Worm (Caenorhabditis elegans): Measurements from ENCODE around the gene K05F1.8.

DNA sequence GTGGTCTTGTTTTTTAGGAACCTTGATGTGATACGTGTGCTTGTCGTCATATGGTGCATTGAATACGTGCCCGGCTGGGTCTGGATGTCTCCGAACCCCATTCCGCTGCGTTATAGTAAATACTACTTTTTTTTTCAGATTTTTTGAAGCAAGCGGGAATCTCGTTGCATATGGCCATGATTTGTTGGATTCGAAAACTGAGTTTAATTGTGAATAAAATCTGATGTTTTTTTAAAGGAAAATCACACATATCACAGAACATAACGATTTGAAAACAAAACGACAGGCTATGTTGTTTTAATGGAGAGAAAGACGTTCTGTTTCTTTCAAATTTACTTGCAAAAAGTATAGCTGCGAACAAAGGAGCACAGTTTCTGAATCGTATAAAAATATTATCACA lies 46.0 kb upstream of the K05F1.8 start, which contains the start of the genes ZK1248.17 and H41C03.3:
- TF ChIP-seq nhr-28 (tag; optimal IDR thresholded peaks at IDR 0.05) (no peak), lin-39 (tag; optimal IDR thresholded peaks at IDR 0.05) (no peak), elt-1 (tag; optimal IDR thresholded peaks at IDR 0.05) (no peak), nhr-76 (tag; optimal IDR thresholded peaks at IDR 0.05) (no peak), ceh-28 (tag; optimal IDR thresholded peaks at IDR 0.05) (no peak), mdl-1 (tag; optimal IDR thresholded peaks at IDR 0.05) (no peak), ztf-4 (tag; optimal IDR thresholded peaks at IDR 0.05) (no peak)

All from whole organism, L3 larva.